Worm (Caenorhabditis elegans) whole organism, L4 larva: ENCODE data around the gene K10D2.5.

Experiments used
- D1046.2 ChIP-seq: fragments of 200-800 bp; sonication (Bioruptor generic); IDR thresholded peaks from 2 replicates; pipeline ENCODE4 v1.3.6; 2022; ENCODE audit warnings: missing genetic modification characterization, missing compliant biosample characterization
- F26F4.8 ChIP-seq: fragments of 200-800 bp; sonication (Bioruptor generic); conservative IDR thresholded peaks from 2 replicates; pipeline ENCODE4 v1.3.6; 2022; ENCODE audit warnings: missing genetic modification characterization, missing compliant biosample characterization
- F44E2.7 ChIP-seq: fragments of 200-800 bp; sonication (Bioruptor generic); IDR thresholded peaks from 2 replicates; pipeline ENCODE4 v2.1.2; 2022; ENCODE audit warnings: missing genetic modification characterization, missing compliant biosample characterization
- T26A8.4 ChIP-seq: fragments of 200-800 bp; sonication (Bioruptor generic); IDR thresholded peaks from 2 replicates; pipeline ENCODE4 v1.3.6; 2022; ENCODE audit warnings: missing genetic modification characterization, missing compliant biosample characterization
- Y48G9A.11 ChIP-seq: fragments of 200-800 bp; sonication (Bioruptor generic); IDR thresholded peaks from 2 replicates; pipeline ENCODE4 v1.3.6; 2022; ENCODE audit warnings: missing genetic modification reagents, missing genetic modification characterization, missing compliant biosample characterization
- Y75B8A.6 ChIP-seq: fragments of 200-800 bp; sonication (Bioruptor generic); IDR thresholded peaks from 2 replicates; pipeline ENCODE4 v1.3.6; 2022; ENCODE audit warnings: missing genetic modification reagents, missing genetic modification characterization, missing compliant biosample characterization
- ZK546.5 ChIP-seq, 2 experiments: sonication (generic microtip); optimal IDR thresholded peaks; 2 replicates each; lab custom pipeline; 2017; ENCODE audit warnings: missing biosample characterization in 2 of 2, missing genetic modification characterization in 2 of 2
- aha-1 ChIP-seq: fragments of 150-350 bp; peaks from one replicate; lab custom pipeline; 2014; ENCODE audit warnings: missing biosample characterization, missing genetic modification characterization
- ama-1 ChIP-seq: fragments of 150-350 bp; optimal IDR thresholded peaks from 2 replicates; lab custom pipeline; 2014; ENCODE audit warnings: inconsistent platforms, mixed read lengths
- arid-1 ChIP-seq: fragments of 200-800 bp; sonication (Bioruptor generic); conservative IDR thresholded peaks from 2 replicates; pipeline ENCODE4 v1.3.6; 2022; ENCODE audit warnings: missing genetic modification reagents, missing genetic modification characterization, missing compliant biosample characterization
- attf-4 ChIP-seq: sonication (generic microtip); optimal IDR thresholded peaks from 3 replicates; lab custom pipeline; 2017; ENCODE audit warnings: missing biosample characterization, missing genetic modification characterization
- ceh-28 ChIP-seq: fragments of 150-350 bp; optimal IDR thresholded peaks from 2 replicates; lab custom pipeline; 2014; ENCODE audit warnings: missing biosample characterization, missing genetic modification reagents, missing genetic modification characterization
- ceh-62 ChIP-seq: sonication (generic microtip); optimal IDR thresholded peaks from 2 replicates; lab custom pipeline; 2017; ENCODE audit warnings: missing biosample characterization, missing genetic modification characterization
- ctbp-1 ChIP-seq: fragments of 200-800 bp; sonication (Bioruptor generic); IDR thresholded peaks from 2 replicates; pipeline ENCODE4 v1.3.6; 2022; ENCODE audit warnings: missing genetic modification reagents, missing genetic modification characterization, missing compliant biosample characterization
- daf-12 ChIP-seq: fragments of 150-350 bp; optimal IDR thresholded peaks from 2 replicates; lab custom pipeline; 2014; ENCODE audit warnings: missing biosample characterization, missing genetic modification reagents, missing genetic modification characterization
- dmd-8 ChIP-seq: fragments of 200-800 bp; sonication (Bioruptor generic); IDR thresholded peaks from 2 replicates; pipeline ENCODE4 v1.3.6; 2022; ENCODE audit warnings: missing genetic modification characterization, missing compliant biosample characterization
- dpl-1 ChIP-seq: fragments of 150-350 bp; optimal IDR thresholded peaks from 2 replicates; lab custom pipeline; 2014; ENCODE audit warnings: missing biosample characterization, missing genetic modification reagents, missing genetic modification characterization
- dve-1 ChIP-seq: sonication (generic microtip); optimal IDR thresholded peaks from 2 replicates; lab custom pipeline; 2017; ENCODE audit warnings: antibody characterized with exemption, mild to moderate bottlenecking, missing genetic modification characterization, missing compliant biosample characterization; ENCODE audit not compliant: insufficient read depth
- egl-27 ChIP-seq: sonication (generic microtip); optimal IDR thresholded peaks from 3 replicates; lab custom pipeline; 2017; ENCODE audit warnings: missing biosample characterization, missing genetic modification reagents, missing genetic modification characterization
- egl-43 ChIP-seq: fragments of 200-800 bp; sonication (Bioruptor generic); IDR thresholded peaks from 2 replicates; pipeline ENCODE4 v1.3.6; 2022; ENCODE audit warnings: missing genetic modification reagents, missing genetic modification characterization, missing compliant biosample characterization
- fkh-10 ChIP-seq: fragments of 150-350 bp; optimal IDR thresholded peaks from 2 replicates; lab custom pipeline; 2014; ENCODE audit warnings: missing biosample characterization, missing genetic modification reagents, missing genetic modification characterization
- hlh-11 ChIP-seq: fragments of 200-800 bp; sonication (Bioruptor generic); optimal IDR thresholded peaks from 2 replicates; lab custom pipeline; 2018; ENCODE audit warnings: mild to moderate bottlenecking, missing genetic modification characterization, missing compliant biosample characterization
- hlh-30 ChIP-seq: sonication (generic microtip); optimal IDR thresholded peaks from 2 replicates; lab custom pipeline; 2017; ENCODE audit warnings: antibody characterized with exemption, mild to moderate bottlenecking, missing genetic modification characterization, missing compliant biosample characterization; ENCODE audit not compliant: insufficient read depth
- lin-29 ChIP-seq: fragments of 200-800 bp; sonication (Bioruptor generic); IDR thresholded peaks from 2 replicates; pipeline ENCODE4 v1.3.6; 2022; ENCODE audit warnings: missing genetic modification reagents, missing genetic modification characterization, missing compliant biosample characterization
- lsy-2 ChIP-seq, 2 experiments: fragments of 150-350 bp in 1 of 2; sonication (generic microtip) in 1 of 2; optimal IDR thresholded peaks; 2 replicates each; lab custom pipeline; 2014 to 2017; ENCODE audit warnings: missing biosample characterization in 2 of 2, missing genetic modification characterization in 2 of 2
- mdl-1 ChIP-seq, 2 experiments: fragments of 150-350 bp in 1 of 2; sonication (generic microtip) in 1 of 2; optimal IDR thresholded peaks; 2 replicates each; lab custom pipeline; 2014 to 2017; ENCODE audit warnings: missing biosample characterization in 2 of 2, missing genetic modification characterization in 2 of 2
- mdt-29 ChIP-seq: fragments of 200-800 bp; sonication (Bioruptor generic); IDR thresholded peaks from 2 replicates; pipeline ENCODE4 v1.3.6; 2022; ENCODE audit warnings: missing genetic modification reagents, missing genetic modification characterization, missing compliant biosample characterization
- mep-1 ChIP-seq: fragments of 150-350 bp; sonication (generic microtip); optimal IDR thresholded peaks from 3 replicates; lab custom pipeline; 2014; ENCODE audit warnings: missing biosample characterization, missing genetic modification characterization
- mxl-3 ChIP-seq: fragments of 200-800 bp; sonication (Bioruptor generic); optimal IDR thresholded peaks from 2 replicates; lab custom pipeline; 2018; ENCODE audit warnings: mild to moderate bottlenecking, missing genetic modification characterization, missing compliant biosample characterization
- nhr-11 ChIP-seq: fragments of 150-350 bp; optimal IDR thresholded peaks from 2 replicates; lab custom pipeline; 2014; ENCODE audit warnings: missing biosample characterization, missing genetic modification characterization
- nhr-28 ChIP-seq: fragments of 150-350 bp; optimal IDR thresholded peaks from 2 replicates; lab custom pipeline; 2014; ENCODE audit warnings: missing biosample characterization, missing genetic modification characterization
- nhr-41 ChIP-seq: fragments of 200-800 bp; sonication (Bioruptor generic); IDR thresholded peaks from 2 replicates; pipeline ENCODE4 v1.3.6; 2022; ENCODE audit warnings: missing genetic modification reagents, missing genetic modification characterization, missing compliant biosample characterization
- nhr-42 ChIP-seq: fragments of 200-800 bp; sonication (Bioruptor generic); IDR thresholded peaks from 2 replicates; pipeline ENCODE4 v1.3.6; 2022; ENCODE audit warnings: missing genetic modification characterization, missing compliant biosample characterization
- nhr-48 ChIP-seq: sonication (generic microtip); optimal IDR thresholded peaks from 2 replicates; lab custom pipeline; 2016; ENCODE audit warnings: mild to moderate bottlenecking, missing genetic modification characterization, missing compliant biosample characterization
- nhr-77 ChIP-seq: fragments of 150-350 bp; optimal IDR thresholded peaks from 2 replicates; lab custom pipeline; 2014; ENCODE audit warnings: missing biosample characterization, missing genetic modification characterization
- pha-4 ChIP-seq, 2 experiments: fragments of 150-350 bp in 1 of 2; fragments of 200-800 bp in 1 of 2; sonication (Bioruptor generic) in 1 of 2; IDR thresholded peaks in 1 of 2; optimal IDR thresholded peaks in 1 of 2; 2 replicates each; pipeline versions ENCODE4 v1.3.6 to Lab custom; 2014 to 2022; ENCODE audit warnings: missing genetic modification characterization in 2 of 2, missing genetic modification reagents in 2 of 2, missing biosample characterization in 1 of 2, missing compliant biosample characterization in 1 of 2
- php-3 ChIP-seq: fragments of 200-800 bp; sonication (Bioruptor generic); IDR thresholded peaks from 2 replicates; pipeline ENCODE4 v1.3.6; 2022; ENCODE audit warnings: missing genetic modification reagents, missing genetic modification characterization, missing compliant biosample characterization
- saeg-2 ChIP-seq: fragments of 200-800 bp; sonication (Bioruptor generic); IDR thresholded peaks from 2 replicates; pipeline ENCODE4 v1.3.6; 2022; ENCODE audit warnings: missing genetic modification reagents, missing genetic modification characterization, missing compliant biosample characterization
- snpc-1.2 ChIP-seq: fragments of 200-800 bp; sonication (Bioruptor generic); IDR thresholded peaks from 2 replicates; pipeline ENCODE4 v1.3.6; 2022; ENCODE audit warnings: missing genetic modification reagents, missing genetic modification characterization, missing compliant biosample characterization
- tag-97 ChIP-seq: fragments of 200-800 bp; sonication (Bioruptor generic); IDR thresholded peaks from 2 replicates; pipeline ENCODE4 v1.3.6; 2022; ENCODE audit warnings: missing genetic modification characterization, missing compliant biosample characterization
- tra-1 ChIP-seq: fragments of 200-800 bp; sonication (Bioruptor generic); IDR thresholded peaks from 2 replicates; pipeline ENCODE4 v1.3.6; 2022; ENCODE audit warnings: missing genetic modification reagents, missing genetic modification characterization, missing compliant biosample characterization
- unc-130 ChIP-seq: sonication (generic microtip); optimal IDR thresholded peaks from 2 replicates; lab custom pipeline; 2016; ENCODE audit warnings: missing genetic modification reagents, missing genetic modification characterization, missing compliant biosample characterization
- zfp-2 ChIP-seq: sonication (generic microtip); optimal IDR thresholded peaks from 2 replicates; lab custom pipeline; 2016; ENCODE audit warnings: mild to moderate bottlenecking, missing genetic modification characterization, missing compliant biosample characterization

K10D2.5 gene

ce11 chrIII:5162820-5163631, 9.5 kb upstream of the K10D2.5 start, which contains the start of gene gars-1 (continued):
- TF ChIP-seq ZK546.5 (tag; optimal IDR thresholded peaks at IDR 0.05; lab: Kevin White, UChicago) (no peak), F26F4.8 (GFP tag; lab: Robert Waterston, UW) (no peak), aha-1 (tag; lab: Kevin White, UChicago) (no peak)
- TF ChIP-seq, all 104 proteins: peak for 7

- TF ChIP-seq T26A8.4 (GFP tag; lab: Robert Waterston, UW) (no peak), attf-4 (tag; lab: Kevin White, UChicago) (no peak), nhr-11 (tag; lab: Kevin White, UChicago) (no peak), tag-97 (no peak), hlh-30 (tag; lab: Kevin White, UChicago) (no peak), ama-1 (no peak), egl-43 (GFP tag; lab: Robert Waterston, UW) (no peak), ctbp-1 (no peak), saeg-2 (GFP tag; lab: Robert Waterston, UW) (no peak), lin-29 (no peak), ceh-62 (tag; lab: Kevin White, UChicago) (no peak), dmd-8 (GFP tag; lab: Robert Waterston, UW) (no peak), mdt-29 (GFP tag; lab: Robert Waterston, UW) (no peak), aha-1 (tag; lab: Kevin White, UChicago) (no peak), D1046.2 (GFP tag; lab: Robert Waterston, UW) (no peak), tra-1 (GFP tag; lab: Robert Waterston, UW) (no peak), dve-1 (no peak), lsy-2 (tag; optimal IDR thresholded peaks at IDR 0.05; lab: Kevin White, UChicago) (no peak), nhr-42 (GFP tag; lab: Robert Waterston, UW) (no peak)
Measured at ce11 chrIII:5165211-5165610, 7.3 kb upstream of the K10D2.5 start, which contains the start of gene T10F2.2. TSS of gene T10F2.2 (minus strand) at chrIII:5165311.

ce11 chrIII:5165745-5166144, 6.8 kb upstream of the K10D2.5 start:
- no peak for TF ChIP-seq snpc-1.2
- TF ChIP-seq F44E2.7 (GFP tag; lab: Robert Waterston, UW), result no peak
- TF ChIP-seq Y48G9A.11 (GFP tag; lab: Robert Waterston, UW), result no peak
- no peak for TF ChIP-seq lin-29
- no peak for TF ChIP-seq php-3 (GFP tag; lab: Robert Waterston, UW)
- TF ChIP-seq nhr-48 (tag; lab: Kevin White, UChicago), result no peak
- TF ChIP-seq mdl-1 (tag; optimal IDR thresholded peaks at IDR 0.05; lab: Kevin White, UChicago), result peak in 1 of 2 experiments; percentile 4
- TF ChIP-seq ceh-28 (tag; lab: Kevin White, UChicago), result no peak
- no peak for TF ChIP-seq tag-97
- TF ChIP-seq nhr-77 (tag; lab: Kevin White, UChicago), result peak; percentile 16
- TF ChIP-seq dpl-1 (GFP tag; lab: Kevin White, UChicago), result no peak
- TF ChIP-seq egl-27 (tag; lab: Kevin White, UChicago), result no peak
- TF ChIP-seq hlh-30 (tag; lab: Kevin White, UChicago), result peak; percentile 60
- TF ChIP-seq pha-4 (GFP tag; IDR thresholded peaks at IDR 0.05; lab: Robert Waterston, UW), result no peak
- TF ChIP-seq pha-4 (tag; optimal IDR thresholded peaks at IDR 0.05; lab: Kevin White, UChicago), result no peak
- no peak for TF ChIP-seq Y75B8A.6
- no peak for TF ChIP-seq zfp-2 (tag; lab: Kevin White, UChicago)
- TF ChIP-seq arid-1 (GFP tag; lab: Robert Waterston, UW), result no peak
- peak; percentile 19 for TF ChIP-seq hlh-11
- TF ChIP-seq nhr-28 (tag; lab: Kevin White, UChicago), result peak; percentile 29
- no peak for TF ChIP-seq mxl-3 (GFP tag; lab: Kevin White, UChicago)
- TF ChIP-seq daf-12 (tag; lab: Kevin White, UChicago), result no peak
- TF ChIP-seq nhr-41 (GFP tag; lab: Robert Waterston, UW), result no peak
- TF ChIP-seq unc-130 (GFP tag; lab: Kevin White, UChicago), result no peak
- no peak for TF ChIP-seq mep-1 (tag; lab: Kevin White, UChicago)
- TF ChIP-seq fkh-10 (GFP tag; lab: Kevin White, UChicago), result no peak
